Fruit fly (Drosophila melanogaster) whole organism, embryonic: ENCODE data around the gene Noc2.

Experiments
- Bgb ChIP-seq: fragments of 200-800 bp; sonication (Bioruptor generic); IDR thresholded peaks from 2 replicates; pipeline ENCODE4 v1.3.6; 2022; ENCODE audit warnings: missing biosample characterization, missing genetic modification characterization; ENCODE audit not compliant: partially characterized antibody
- CG10654 ChIP-seq: fragments of 200-800 bp; sonication (Bioruptor generic); optimal IDR thresholded peaks from 2 replicates; lab custom pipeline; 2016; ENCODE audit warnings: missing biosample characterization, missing genetic modification characterization
- CG13287 ChIP-seq: fragments of 200-800 bp; sonication (Bioruptor generic); IDR thresholded peaks from 2 replicates; pipeline ENCODE4 v1.3.6; 2022; ENCODE audit warnings: missing biosample characterization, missing genetic modification characterization; ENCODE audit not compliant: partially characterized antibody
- CG13624 ChIP-seq: fragments of 200-800 bp; sonication (Bioruptor generic); optimal IDR thresholded peaks from 2 replicates; lab custom pipeline; 2016; ENCODE audit warnings: missing biosample characterization, missing genetic modification characterization
- CG1647 ChIP-seq: fragments of 200-800 bp; sonication (Bioruptor generic); optimal IDR thresholded peaks from 3 replicates; lab custom pipeline; 2016; ENCODE audit warnings: missing biosample characterization, missing genetic modification characterization
- CG31441 ChIP-seq: fragments of 200-800 bp; sonication (Bioruptor generic); IDR thresholded peaks from 2 replicates; pipeline ENCODE4 v1.3.6; 2022; ENCODE audit warnings: missing biosample characterization, missing genetic modification characterization
- CG3163 ChIP-seq: fragments of 200-800 bp; sonication (Bioruptor generic); optimal IDR thresholded peaks from 3 replicates; lab custom pipeline; 2016; ENCODE audit warnings: missing biosample characterization, missing genetic modification characterization
- CG3281 ChIP-seq: fragments of 200-800 bp; sonication (Bioruptor generic); optimal IDR thresholded peaks from 3 replicates; lab custom pipeline; 2017; ENCODE audit warnings: missing biosample characterization, mild to moderate bottlenecking, missing genetic modification characterization
- CG4617 ChIP-seq: fragments of 200-800 bp; sonication (Bioruptor generic); optimal IDR thresholded peaks from 3 replicates; lab custom pipeline; 2016; ENCODE audit warnings: missing biosample characterization, missing genetic modification characterization, borderline replicate concordance
- CG6791 ChIP-seq: fragments of 200-800 bp; sonication (Bioruptor generic); IDR thresholded peaks from 3 replicates; pipeline ENCODE4 v1.3.6; 2022; ENCODE audit warnings: missing biosample characterization, missing genetic modification characterization; ENCODE audit not compliant: partially characterized antibody
- CG7357 ChIP-seq: fragments of 200-800 bp; sonication (Bioruptor generic); IDR thresholded peaks from 3 replicates; pipeline ENCODE4 v1.3.6; 2022; ENCODE audit warnings: missing biosample characterization, missing genetic modification characterization
- CG7963 ChIP-seq: fragments of 200-800 bp; sonication (Bioruptor generic); IDR thresholded peaks from 3 replicates; pipeline ENCODE4 v1.3.6; 2022; ENCODE audit warnings: missing biosample characterization, missing genetic modification characterization; ENCODE audit not compliant: partially characterized antibody
- CG8290 ChIP-seq, 3 experiments: fragments of 200-800 bp; sonication (Bioruptor generic); optimal IDR thresholded peaks; 2 replicates each; lab custom pipeline; 2016 to 2019; ENCODE audit warnings: missing biosample characterization in 3 of 3, missing genetic modification characterization in 3 of 3, mild to moderate bottlenecking in 2 of 3, moderate library complexity in 1 of 3
- CG8924 ChIP-seq: fragments of 200-800 bp; optimal IDR thresholded peaks from 3 replicates; lab custom pipeline; 2019; ENCODE audit warnings: missing biosample characterization, mild to moderate bottlenecking, missing genetic modification characterization, moderate library complexity
- CG9932 ChIP-seq: fragments of 200-800 bp; sonication (Bioruptor generic); IDR thresholded peaks from 2 replicates; pipeline ENCODE4 v1.3.6; 2022; ENCODE audit warnings: missing biosample characterization, missing genetic modification characterization
- CrebB ChIP-seq: fragments of 200-800 bp; sonication (Bioruptor generic); optimal IDR thresholded peaks from 3 replicates; lab custom pipeline; 2018; ENCODE audit warnings: missing biosample characterization, mild to moderate bottlenecking, missing genetic modification characterization
- Doc3 ChIP-seq: fragments of 200-800 bp; sonication (Bioruptor generic); IDR thresholded peaks from 3 replicates; pipeline ENCODE4 v1.3.6; 2022; ENCODE audit warnings: missing biosample characterization, missing genetic modification characterization; ENCODE audit not compliant: partially characterized antibody
- HLH3B ChIP-seq: fragments of 200-800 bp; sonication (Bioruptor generic); IDR thresholded peaks from 2 replicates; pipeline ENCODE4 v1.3.6; 2022; ENCODE audit warnings: missing biosample characterization, missing genetic modification characterization
- Lhr ChIP-seq: fragments of 200-800 bp; sonication (Bioruptor generic); optimal IDR thresholded peaks from 3 replicates; lab custom pipeline; 2017; ENCODE audit warnings: mild to moderate bottlenecking, missing biosample characterization, missing genetic modification reagents, missing genetic modification characterization
- MTF-1 ChIP-seq: fragments of 200-800 bp; sonication (Bioruptor generic); optimal IDR thresholded peaks from 2 replicates; lab custom pipeline; 2018; ENCODE audit warnings: missing biosample characterization, mild to moderate bottlenecking, missing genetic modification characterization, borderline replicate concordance
- Max ChIP-seq: fragments of 200-800 bp; sonication (Bioruptor generic); optimal IDR thresholded peaks from 2 replicates; lab custom pipeline; 2016; ENCODE audit warnings: missing biosample characterization, mild to moderate bottlenecking, missing genetic modification characterization
- Pdp1 ChIP-seq, 2 experiments: fragments of 200-800 bp; sonication (Bioruptor generic); optimal IDR thresholded peaks; 3 replicates each; lab custom pipeline; 2016; ENCODE audit warnings: missing biosample characterization in 2 of 2, missing genetic modification characterization in 2 of 2, mild to moderate bottlenecking in 1 of 2, moderate library complexity in 1 of 2
- Scr ChIP-seq: fragments of 200-800 bp; sonication (Bioruptor generic); IDR thresholded peaks from 2 replicates; pipeline ENCODE4 v1.3.6; 2022; ENCODE audit warnings: missing biosample characterization, missing genetic modification characterization; ENCODE audit not compliant: partially characterized antibody
- Side ChIP-seq: fragments of 200-800 bp; sonication (Bioruptor generic); optimal IDR thresholded peaks from 2 replicates; lab custom pipeline; 2016; ENCODE audit warnings: missing biosample characterization, missing genetic modification characterization
- YL-1 ChIP-seq: fragments of 200-800 bp; sonication (Bioruptor generic); optimal IDR thresholded peaks from 3 replicates; lab custom pipeline; 2017; ENCODE audit warnings: missing biosample characterization, mild to moderate bottlenecking, missing genetic modification characterization
- ab ChIP-seq: fragments of 200-800 bp; sonication (Bioruptor generic); optimal IDR thresholded peaks from 2 replicates; lab custom pipeline; 2016; ENCODE audit warnings: missing biosample characterization, missing genetic modification characterization
- amos ChIP-seq: fragments of 200-800 bp; sonication (Bioruptor generic); IDR thresholded peaks from 2 replicates; pipeline ENCODE4 v1.3.6; 2022; ENCODE audit warnings: missing biosample characterization, missing genetic modification characterization; ENCODE audit not compliant: partially characterized antibody
- ara ChIP-seq: fragments of 200-800 bp; sonication (Bioruptor generic); IDR thresholded peaks from 2 replicates; pipeline ENCODE4 v1.3.6; 2022; ENCODE audit warnings: missing biosample characterization, missing genetic modification characterization
- ase ChIP-seq: fragments of 200-800 bp; sonication (Bioruptor generic); IDR thresholded peaks from 3 replicates; pipeline ENCODE4 v1.3.6; 2022; ENCODE audit warnings: missing biosample characterization, missing genetic modification characterization
- cg ChIP-seq: fragments of 200-800 bp; sonication (Bioruptor generic); optimal IDR thresholded peaks from 3 replicates; lab custom pipeline; 2019; ENCODE audit warnings: missing biosample characterization, mild to moderate bottlenecking, missing genetic modification characterization, moderate library complexity
- dmrt11E ChIP-seq: fragments of 200-800 bp; sonication (Bioruptor generic); optimal IDR thresholded peaks from 3 replicates; lab custom pipeline; 2018; ENCODE audit warnings: missing biosample characterization, mild to moderate bottlenecking, missing genetic modification characterization, moderate library complexity
- eve ChIP-seq, 2 experiments: fragments of >200 bp; optimal IDR thresholded peaks; 2 replicates each; lab custom pipeline; 2017; ENCODE audit warnings: missing biosample characterization in 2 of 2, missing genetic modification characterization in 2 of 2
- eyg ChIP-seq: fragments of 200-800 bp; sonication (Bioruptor generic); optimal IDR thresholded peaks from 3 replicates; lab custom pipeline; 2016; ENCODE audit warnings: missing biosample characterization, missing genetic modification characterization
- grn ChIP-seq: fragments of 200-800 bp; sonication (Bioruptor generic); optimal IDR thresholded peaks from 3 replicates; lab custom pipeline; 2017; ENCODE audit warnings: missing biosample characterization, missing genetic modification characterization
- gt ChIP-seq: fragments of 200-800 bp; sonication (Bioruptor generic); IDR thresholded peaks from 2 replicates; pipeline ENCODE4 v1.3.6; 2022; ENCODE audit warnings: missing biosample characterization, missing genetic modification characterization
- her ChIP-seq: fragments of 200-800 bp; sonication (Bioruptor generic); optimal IDR thresholded peaks from 2 replicates; lab custom pipeline; 2016; ENCODE audit warnings: missing biosample characterization, missing genetic modification characterization
- ken ChIP-seq: fragments of 200-800 bp; sonication (Bioruptor generic); IDR thresholded peaks from 3 replicates; pipeline ENCODE4 v1.3.6; 2022; ENCODE audit warnings: missing biosample characterization, missing genetic modification characterization
- lbe ChIP-seq: fragments of 200-800 bp; sonication (Bioruptor generic); optimal IDR thresholded peaks from 2 replicates; lab custom pipeline; 2016; ENCODE audit warnings: missing biosample characterization, mild to moderate bottlenecking, missing genetic modification characterization
- mam ChIP-seq: fragments of 200-800 bp; sonication (Bioruptor generic); optimal IDR thresholded peaks from 3 replicates; lab custom pipeline; 2016; ENCODE audit warnings: missing biosample characterization, missing genetic modification characterization
- oc ChIP-seq: fragments of 200-800 bp; sonication (Bioruptor generic); optimal IDR thresholded peaks from 2 replicates; lab custom pipeline; 2018; ENCODE audit warnings: missing biosample characterization, mild to moderate bottlenecking, missing genetic modification characterization, moderate library complexity
- repo ChIP-seq: fragments of 200-800 bp; sonication (Bioruptor generic); optimal IDR thresholded peaks from 2 replicates; lab custom pipeline; 2016; ENCODE audit warnings: missing biosample characterization, missing genetic modification characterization
- salm ChIP-seq: fragments of 200-800 bp; sonication (Bioruptor generic); optimal IDR thresholded peaks from 2 replicates; lab custom pipeline; 2018; ENCODE audit warnings: missing biosample characterization, mild to moderate bottlenecking, missing genetic modification characterization
- slou ChIP-seq: fragments of 200-800 bp; sonication (Bioruptor generic); optimal IDR thresholded peaks from 3 replicates; lab custom pipeline; 2016; ENCODE audit warnings: missing biosample characterization, missing genetic modification characterization
- sna ChIP-seq: fragments of 200-800 bp; sonication (Bioruptor generic); IDR thresholded peaks from 2 replicates; pipeline ENCODE4 v1.3.6; 2022; ENCODE audit warnings: missing biosample characterization, missing genetic modification characterization; ENCODE audit not compliant: partially characterized antibody
- stwl ChIP-seq: fragments of 200-800 bp; sonication (Bioruptor generic); optimal IDR thresholded peaks from 3 replicates; lab custom pipeline; 2018; ENCODE audit warnings: missing biosample characterization, mild to moderate bottlenecking, missing genetic modification characterization, moderate library complexity
- tup ChIP-seq: fragments of 200-800 bp; sonication (Bioruptor generic); optimal IDR thresholded peaks from 2 replicates; lab custom pipeline; 2016; ENCODE audit warnings: missing biosample characterization, mild to moderate bottlenecking, missing genetic modification characterization, moderate library complexity
- zf30C ChIP-seq: fragments of 200-800 bp; sonication (Bioruptor generic); optimal IDR thresholded peaks from 3 replicates; lab custom pipeline; 2018; ENCODE audit warnings: missing biosample characterization, mild to moderate bottlenecking, missing genetic modification characterization
- zfh2 ChIP-seq: fragments of 200-800 bp; sonication (Bioruptor generic); optimal IDR thresholded peaks from 2 replicates; lab custom pipeline; 2016; ENCODE audit warnings: missing biosample characterization, missing genetic modification characterization

Gene Noc2

dm6 chr2L:21141714-21142500, 21.5 kb upstream of the Noc2 start, which contains the start of gene Dap160 (continued):
- peak; percentile 81 for TF ChIP-seq CG7963 (GFP tag; lab: Robert Waterston, UW)
- peak; percentile 36 for TF ChIP-seq grn
- TF ChIP-seq MTF-1: no peak
- TF ChIP-seq CG3163 (GFP tag; lab: Kevin White, UChicago): peak; percentile 96
- TF ChIP-seq HLH3B (GFP tag; lab: Robert Waterston, UW): no peak
- peak; percentile 21 for TF ChIP-seq CG3281 (GFP tag; lab: Kevin White, UChicago)
- peak; percentile 62 for TF ChIP-seq CG7357 (GFP tag; lab: Robert Waterston, UW)
- no peak for TF ChIP-seq salm
- TF ChIP-seq Lhr (GFP tag; lab: Kevin White, UChicago): peak; percentile 29
- no peak for TF ChIP-seq CG1647 (GFP tag; lab: Kevin White, UChicago)
- peak; percentile 16 for TF ChIP-seq mam (GFP tag; lab: Kevin White, UChicago)
- peak in 1 of 2 experiments; percentile 27 for TF ChIP-seq Pdp1 (GFP tag; optimal IDR thresholded peaks at IDR 0.05; lab: Kevin White, UChicago)
- TF ChIP-seq dmrt11E (tag; lab: Kevin White, UChicago): no peak
- no peak for TF ChIP-seq ab (GFP tag; lab: Kevin White, UChicago)
- TF ChIP-seq CG13624 (GFP tag; lab: Kevin White, UChicago): no peak
- no peak for TF ChIP-seq her
- TF ChIP-seq CG31441: no peak
- TF ChIP-seq slou (GFP tag; lab: Kevin White, UChicago): no peak
- TF ChIP-seq CG13287 (GFP tag; lab: Robert Waterston, UW): peak; percentile 77
- peak; percentile 3 for TF ChIP-seq lbe (GFP tag; lab: Kevin White, UChicago)
- TF ChIP-seq CG9932: peak; percentile 55
- peak; percentile 47; the same call in 1 of the 3 replicates for TF ChIP-seq Doc3 (GFP tag; lab: Robert Waterston, UW)
- TF ChIP-seq sna: peak; percentile 33; the same call in 1 of the 2 replicates
- no peak for TF ChIP-seq ara (GFP tag; lab: Robert Waterston, UW)
- TF ChIP-seq cg (GFP tag; lab: Kevin White, UChicago): peak; percentile 61
- peak; percentile 7 for TF ChIP-seq zfh2 (GFP tag; lab: Kevin White, UChicago)
- TF ChIP-seq CG8290 (GFP tag; optimal IDR thresholded peaks at IDR 0.05; lab: Kevin White, UChicago): peak; percentile 26
- no peak for TF ChIP-seq CG8290 (tag; optimal IDR thresholded peaks at IDR 0.05; lab: Kevin White, UChicago)
- TF ChIP-seq CG6791 (GFP tag; lab: Robert Waterston, UW): peak; percentile 86
- no peak for TF ChIP-seq eyg (GFP tag; lab: Kevin White, UChicago)
- peak; percentile 47 for TF ChIP-seq YL-1 (GFP tag; lab: Kevin White, UChicago)
- no peak for TF ChIP-seq ken
- no peak for TF ChIP-seq zf30C (GFP tag; lab: Kevin White, UChicago)
- peak; percentile 78 for TF ChIP-seq Bgb (GFP tag; lab: Robert Waterston, UW)
- no peak for TF ChIP-seq eve (GFP tag; optimal IDR thresholded peaks at IDR 0.05; lab: Kevin White, UChicago)
- no peak for TF ChIP-seq CrebB (tag; lab: Kevin White, UChicago)
- TF ChIP-seq stwl (tag; lab: Kevin White, UChicago): peak; percentile 79
- TF ChIP-seq repo (GFP tag; lab: Kevin White, UChicago): no peak
- no peak for TF ChIP-seq CG10654 (GFP tag; lab: Kevin White, UChicago)
- TF ChIP-seq amos: peak; percentile 85
- peak; percentile 3 for TF ChIP-seq Max (GFP tag; lab: Kevin White, UChicago)
- no peak; the same call in 2 of the 3 replicates for TF ChIP-seq ase (GFP tag; lab: Robert Waterston, UW)
- TF ChIP-seq CG4617 (GFP tag; lab: Kevin White, UChicago): peak; percentile 80
- TF ChIP-seq gt (GFP tag; lab: Robert Waterston, UW): no peak
- no peak for TF ChIP-seq tup (GFP tag; lab: Kevin White, UChicago)
- no peak for TF ChIP-seq oc (tag; lab: Kevin White, UChicago)
- TF ChIP-seq CG8924 (tag; lab: Kevin White, UChicago): no peak
- peak; percentile 75 for TF ChIP-seq Scr (GFP tag; lab: Robert Waterston, UW)
- TF ChIP-seq Side (GFP tag; lab: Kevin White, UChicago): no peak
